Worm (Caenorhabditis elegans) whole organism, L2 larva: Measurements from ENCODE around the gene T28C6.11.

ENCODE experiments used
- F13H6.1 ChIP-seq: sonication (generic microtip); optimal IDR thresholded peaks from 2 replicates; lab custom pipeline; 2016; ENCODE audit warnings: missing genetic modification characterization, missing compliant biosample characterization
- R02D3.7 ChIP-seq: fragments of 150-350 bp; optimal IDR thresholded peaks from 2 replicates; lab custom pipeline; 2014; ENCODE audit warnings: missing biosample characterization, missing genetic modification characterization
- Y55F3AM.14 ChIP-seq: fragments of 200-800 bp; sonication (Bioruptor generic); optimal IDR thresholded peaks from 2 replicates; lab custom pipeline; 2018; ENCODE audit warnings: mild to moderate bottlenecking, missing genetic modification characterization, missing compliant biosample characterization
- aly-2 ChIP-seq: fragments of 150-350 bp; optimal IDR thresholded peaks from 2 replicates; lab custom pipeline; 2014; ENCODE audit warnings: missing biosample characterization, missing genetic modification characterization
- ama-1 ChIP-seq: fragments of 150-350 bp; optimal IDR thresholded peaks from 2 replicates; lab custom pipeline; 2018; ENCODE audit warnings: inconsistent platforms
- blmp-1 ChIP-seq: sonication (generic microtip); optimal IDR thresholded peaks from 2 replicates; lab custom pipeline; 2017; ENCODE audit warnings: missing genetic modification characterization, mild to moderate bottlenecking, missing compliant biosample characterization, antibody characterized with exemption, moderate library complexity; ENCODE audit not compliant: insufficient read depth
- crh-2 ChIP-seq: sonication (generic microtip); optimal IDR thresholded peaks from 2 replicates; lab custom pipeline; 2017; ENCODE audit warnings: missing biosample characterization, missing genetic modification characterization
- mbf-1 ChIP-seq: sonication (generic microtip); optimal IDR thresholded peaks from 2 replicates; lab custom pipeline; 2017; ENCODE audit warnings: missing biosample characterization, missing genetic modification characterization
- mdl-1 ChIP-seq, 2 experiments: fragments of 150-350 bp in 1 of 2; sonication (generic microtip) in 1 of 2; optimal IDR thresholded peaks; 2 replicates each; lab custom pipeline; 2017; ENCODE audit warnings: missing biosample characterization in 2 of 2, missing genetic modification characterization in 2 of 2
- nhr-129 ChIP-seq: fragments of 150-350 bp; optimal IDR thresholded peaks from 2 replicates; lab custom pipeline; 2014; ENCODE audit warnings: missing biosample characterization, missing genetic modification characterization
- nhr-25 ChIP-seq: fragments of 150-350 bp; sonication (generic microtip); optimal IDR thresholded peaks from 3 replicates; lab custom pipeline; 2014; ENCODE audit warnings: missing biosample characterization, missing genetic modification characterization
- nhr-6 ChIP-seq: fragments of 150-350 bp; optimal IDR thresholded peaks from 2 replicates; lab custom pipeline; 2014; ENCODE audit warnings: missing biosample characterization, missing genetic modification characterization
- sem-4 ChIP-seq: fragments of 150-350 bp; optimal IDR thresholded peaks from 2 replicates; lab custom pipeline; 2014; ENCODE audit warnings: missing biosample characterization, missing genetic modification reagents, missing genetic modification characterization
- sma-3 ChIP-seq: sonication (generic microtip); optimal IDR thresholded peaks from 2 replicates; lab custom pipeline; 2016; ENCODE audit warnings: missing genetic modification reagents, missing genetic modification characterization, missing compliant biosample characterization
- snpc-4 ChIP-seq: fragments of 150-350 bp; optimal IDR thresholded peaks from 2 replicates; lab custom pipeline; 2014; ENCODE audit warnings: missing biosample characterization, missing genetic modification characterization
- unc-39 ChIP-seq: fragments of 150-350 bp; optimal IDR thresholded peaks from 2 replicates; lab custom pipeline; 2014; ENCODE audit warnings: missing biosample characterization, missing genetic modification characterization
- unc-55 ChIP-seq: fragments of 150-350 bp; sonication (generic microtip); optimal IDR thresholded peaks from 3 replicates; lab custom pipeline; 2014; ENCODE audit warnings: missing biosample characterization, missing genetic modification reagents, missing genetic modification characterization
- zag-1 ChIP-seq: fragments of 150-350 bp; optimal IDR thresholded peaks from 2 replicates; lab custom pipeline; 2014; ENCODE audit warnings: missing biosample characterization, missing genetic modification characterization
- ztf-1 ChIP-seq: fragments of 200-800 bp; sonication (Bioruptor generic); conservative IDR thresholded peaks from 2 replicates; pipeline ENCODE4 v1.3.6; 2022; ENCODE audit warnings: missing genetic modification characterization, missing compliant biosample characterization
- ztf-4 ChIP-seq: fragments of 150-350 bp; optimal IDR thresholded peaks from 2 replicates; lab custom pipeline; 2014; ENCODE audit warnings: missing biosample characterization, missing genetic modification characterization

T28C6.11 gene

ce11 chrIV:8792808-8793207 is 47.3 kb downstream of the T28C6.11 start, which contains the start of gene C33D9.3:
C33D9.3 (minus strand) TSS chrIV:8792908.
- TF ChIP-seq unc-55 (GFP tag; lab: Kevin White, UChicago) (no peak), snpc-4 (no peak), nhr-6 (tag; lab: Kevin White, UChicago) (no peak), ztf-4 (tag; lab: Kevin White, UChicago) (no peak), zag-1 (tag; lab: Kevin White, UChicago) (no peak), blmp-1 (tag; lab: Kevin White, UChicago) (no peak), sem-4 (tag; lab: Kevin White, UChicago) (no peak), Y55F3AM.14 (GFP tag; lab: Kevin White, UChicago) (no peak)
- TF ChIP-seq, all 48 proteins: peak for 0

DNA sequence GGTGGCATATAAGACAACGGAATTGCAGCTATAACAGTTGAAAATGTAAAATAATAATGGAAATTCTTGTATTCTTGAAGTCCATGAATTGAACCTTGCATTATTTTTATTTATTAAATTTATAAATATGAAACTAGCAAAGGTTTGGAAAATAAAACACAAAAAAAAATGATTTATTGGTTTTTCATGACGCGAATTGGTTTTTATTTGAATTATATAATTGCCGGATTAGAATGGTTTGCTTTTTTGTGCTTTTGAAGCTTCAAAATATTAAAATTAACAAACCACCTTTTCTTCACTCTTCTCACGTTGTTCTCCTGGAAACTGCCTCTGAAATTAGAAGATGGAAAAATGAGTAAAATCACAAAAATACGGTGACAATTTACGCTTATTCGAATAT is 49.9 kb downstream of the T28C6.11 start, which contains the start of gene sru-35:
TSS of gene sru-35 (minus strand) at position 101 of the 400 bp plus-strand sequence.
- no peak for TF ChIP-seq mbf-1
- TF ChIP-seq sem-4 (tag; lab: Kevin White, UChicago), result no peak
- no peak for TF ChIP-seq ama-1
- TF ChIP-seq aly-2 (tag; lab: Kevin White, UChicago), result no peak
- TF ChIP-seq mdl-1 (tag; optimal IDR thresholded peaks at IDR 0.05; lab: Kevin White, UChicago), result no peak
- no peak for TF ChIP-seq ztf-1
- TF ChIP-seq R02D3.7 (tag; lab: Kevin White, UChicago), result no peak
- no peak for TF ChIP-seq sma-3 (GFP tag; lab: Kevin White, UChicago)
- no peak for TF ChIP-seq unc-39 (tag; lab: Kevin White, UChicago)
- TF ChIP-seq blmp-1 (tag; lab: Kevin White, UChicago), result no peak
- no peak for TF ChIP-seq F13H6.1 (tag; lab: Kevin White, UChicago)
- no peak for TF ChIP-seq nhr-129 (tag; lab: Kevin White, UChicago)
- TF ChIP-seq nhr-25 (tag; lab: Kevin White, UChicago), result no peak
- TF ChIP-seq zag-1 (tag; lab: Kevin White, UChicago), result no peak
- TF ChIP-seq crh-2, result no peak
- TF ChIP-seq, all 48 proteins: peak for 0
